Fruit fly (Drosophila melanogaster): ENCODE measurements around the gene CG7110.
"Not testable (repeated sequence)": the region's sequence is repeated elsewhere in the genome, so short reads cannot be mapped to it uniquely, and the experiment has no call there.

Gene CG7110

DNA sequence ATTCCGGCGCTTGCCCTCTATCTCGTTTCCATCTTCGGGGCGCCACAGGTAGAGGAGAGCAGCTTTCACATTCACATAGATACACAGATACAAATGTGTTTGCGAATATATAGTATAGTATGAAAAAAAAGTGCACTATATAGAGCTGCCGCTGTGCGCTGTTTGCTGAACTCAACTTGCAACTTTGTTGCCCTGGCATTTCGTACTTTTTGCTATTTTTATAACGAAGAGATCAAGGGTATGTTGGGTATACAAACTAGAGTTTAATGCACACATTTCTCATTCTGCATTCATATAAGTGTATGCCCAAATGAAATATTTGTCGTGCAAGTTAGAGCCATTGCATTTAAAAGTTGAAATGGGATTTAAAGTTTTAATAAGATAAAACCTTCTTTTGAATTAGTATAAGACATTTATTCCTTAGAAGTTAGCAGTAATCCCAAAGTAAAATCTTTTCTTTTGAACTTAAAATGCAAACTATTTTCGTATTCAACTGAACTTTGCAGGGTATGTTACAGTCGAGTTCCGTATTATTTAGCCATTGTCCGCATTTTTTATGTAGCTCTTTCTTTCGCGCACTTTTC, 32.2 kb downstream of the CG7110 start:
- TF ChIP-seq CG10348 (GFP tag; IDR thresholded peaks at IDR 0.05), result no peak
- peak; percentile 8 for TF ChIP-seq Pif1A (GFP tag; optimal IDR thresholded peaks at IDR 0.05)
- TF ChIP-seq CG17806 (tag; optimal IDR thresholded peaks at IDR 0.05), result no peak
- peak; percentile 36 for TF ChIP-seq CG8159 (tag; optimal IDR thresholded peaks at IDR 0.05)
- TF ChIP-seq CG14655 (GFP tag; optimal IDR thresholded peaks at IDR 0.05), result peak; percentile 43
- TF ChIP-seq CG34367 (tag; optimal IDR thresholded peaks at IDR 0.05), result no peak
- TF ChIP-seq CG32121 (GFP tag; IDR thresholded peaks at IDR 0.05), result peak; percentile 28; the same call in 1 of the 2 replicates

DNA sequence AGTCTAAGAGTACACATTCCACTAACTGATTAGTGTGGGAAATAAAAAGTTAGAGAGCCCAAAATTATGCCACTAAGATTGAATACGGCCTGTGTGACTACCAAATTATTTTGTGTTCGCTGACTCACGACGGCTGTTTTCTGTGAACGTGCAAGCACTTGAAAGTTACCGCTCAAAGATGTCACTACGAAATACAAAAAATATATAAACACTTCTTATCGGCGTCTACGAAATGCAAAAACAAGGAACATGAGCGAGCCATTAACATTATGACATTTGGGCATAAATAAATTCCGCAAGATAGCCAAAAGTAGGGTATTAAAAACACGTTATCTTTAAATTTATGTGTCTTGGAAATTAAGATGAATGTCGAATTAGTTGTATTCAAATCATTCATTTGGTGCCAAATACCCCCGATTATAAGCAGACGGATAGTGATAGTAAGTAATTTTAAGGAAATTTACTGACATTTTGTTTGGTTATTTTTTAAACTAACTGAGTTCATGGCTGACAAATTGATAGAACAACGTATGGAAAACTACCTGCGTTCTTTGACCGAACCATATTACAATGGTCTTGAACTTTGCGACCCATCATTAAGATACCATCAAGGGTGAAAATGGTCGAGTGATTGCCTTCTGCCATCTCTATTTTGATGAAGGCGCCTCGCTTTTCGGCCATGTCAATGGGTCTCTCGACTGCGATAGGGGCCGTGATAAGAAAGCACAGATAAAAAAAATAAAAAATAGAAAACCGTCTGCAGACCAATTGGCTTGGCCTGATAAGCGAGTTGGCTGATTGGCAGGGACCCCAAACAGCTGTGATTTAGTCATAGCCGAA, 36.2 kb downstream of the CG7110 start, which contains the start of gene Tehao:
Gene Tehao (plus strand): TSS at position 828 of the 840 bp plus-strand sequence.
- no peak for TF ChIP-seq CG8301 (tag; optimal IDR thresholded peaks at IDR 0.05)
- no peak for TF ChIP-seq D1 (tag; optimal IDR thresholded peaks at IDR 0.05)
- TF ChIP-seq CG32121 (GFP tag; IDR thresholded peaks at IDR 0.05), result no peak
- TF ChIP-seq Ets98B (GFP tag; IDR thresholded peaks at IDR 0.05), result no peak
- no peak for TF ChIP-seq CG14655 (GFP tag; optimal IDR thresholded peaks at IDR 0.05)
- no peak for TF ChIP-seq CG10348 (GFP tag; IDR thresholded peaks at IDR 0.05)
- TF ChIP-seq CG12605 (GFP tag; IDR thresholded peaks at IDR 0.05), result no peak

DNA sequence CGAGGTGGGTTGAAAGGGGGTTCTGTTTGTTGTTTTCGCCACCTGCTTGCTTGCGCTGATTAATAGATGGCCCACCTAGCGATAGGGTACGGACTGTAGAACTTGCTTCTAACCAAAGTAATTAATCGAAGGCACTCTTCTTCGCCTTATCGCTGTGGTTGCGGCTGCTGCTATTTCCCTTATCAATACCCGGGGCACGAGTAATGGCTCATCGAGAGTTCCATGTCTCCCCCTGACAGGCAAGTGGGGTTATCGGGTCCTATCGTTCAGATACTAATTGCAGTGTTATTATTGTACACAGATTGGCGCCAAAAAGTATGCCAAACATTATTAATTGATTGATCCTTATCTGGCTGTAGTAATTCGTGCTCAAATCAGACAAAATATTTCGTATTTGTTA, 38.0 kb downstream of the CG7110 start:
- TF ChIP-seq CG9948 (tag; optimal IDR thresholded peaks at IDR 0.05), result no peak
- TF ChIP-seq CG4496 (GFP tag; IDR thresholded peaks at IDR 0.05), result no peak
- TF ChIP-seq CG8159 (tag; optimal IDR thresholded peaks at IDR 0.05), result no peak
- no peak for TF ChIP-seq CG14655 (GFP tag; optimal IDR thresholded peaks at IDR 0.05)
- TF ChIP-seq CG15710 (tag; optimal IDR thresholded peaks at IDR 0.05), result no peak
- no peak for TF ChIP-seq CG8301 (tag; optimal IDR thresholded peaks at IDR 0.05)
- TF ChIP-seq CG17806 (tag; optimal IDR thresholded peaks at IDR 0.05), result no peak
- no peak for TF ChIP-seq fd96Ca (GFP tag; IDR thresholded peaks at IDR 0.05)
- no peak for TF ChIP-seq CG13204 (GFP tag; optimal IDR thresholded peaks at IDR 0.05)
- no peak for TF ChIP-seq CG32121 (GFP tag; IDR thresholded peaks at IDR 0.05)
- TF ChIP-seq CG12605 (GFP tag; IDR thresholded peaks at IDR 0.05), result no peak
- no peak for TF ChIP-seq Snoo (tag; optimal IDR thresholded peaks at IDR 0.05)
- TF ChIP-seq EcR (GFP tag; optimal IDR thresholded peaks at IDR 0.05), result no peak

DNA sequence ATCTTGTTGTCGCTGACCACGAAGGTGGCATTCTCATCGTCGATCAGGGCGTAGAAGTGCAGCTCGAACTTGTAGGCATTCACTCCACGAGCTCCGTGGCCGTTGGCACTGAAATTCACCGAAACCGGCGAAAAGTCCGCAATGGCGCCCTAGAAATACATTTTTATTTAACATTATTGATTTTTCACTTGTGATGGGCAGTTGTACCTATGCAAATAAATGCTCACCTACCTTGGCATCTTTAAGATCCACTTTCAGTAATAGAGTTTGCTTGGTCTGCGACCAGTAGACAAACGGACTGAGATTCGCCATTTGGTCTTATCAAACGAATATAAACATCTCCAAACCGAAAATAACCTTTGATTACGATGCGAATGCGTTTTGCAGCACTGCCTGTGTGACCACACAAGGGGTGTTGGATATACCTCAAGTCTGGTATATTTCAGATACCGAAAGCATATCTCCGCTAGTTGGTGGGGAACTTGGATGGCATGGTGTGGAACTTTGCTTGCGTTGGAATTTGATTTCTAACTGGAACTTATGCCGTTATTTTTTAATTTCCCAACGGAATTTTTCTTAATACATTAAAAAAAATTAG, 46.6 kb downstream of the CG7110 start, which contains the start of gene Hacd2:
Gene Hacd2 (minus strand): TSS at position 403 of the 598 bp plus-strand sequence.
- TF ChIP-seq Pif1B (GFP tag; optimal IDR thresholded peaks at IDR 0.05) (no peak), CG9948 (tag; optimal IDR thresholded peaks at IDR 0.05) (no peak), gl (tag; optimal IDR thresholded peaks at IDR 0.05) (no peak), D1 (tag; optimal IDR thresholded peaks at IDR 0.05) (peak; percentile 35), CG10348 (GFP tag; IDR thresholded peaks at IDR 0.05) (no peak), EcR (GFP tag; optimal IDR thresholded peaks at IDR 0.05) (no peak), CG13204 (GFP tag; optimal IDR thresholded peaks at IDR 0.05) (no peak), CG8301 (tag; optimal IDR thresholded peaks at IDR 0.05) (no peak), CG4496 (GFP tag; IDR thresholded peaks at IDR 0.05) (peak; percentile 10; the same call in 1 of the 3 replicates)

DNA sequence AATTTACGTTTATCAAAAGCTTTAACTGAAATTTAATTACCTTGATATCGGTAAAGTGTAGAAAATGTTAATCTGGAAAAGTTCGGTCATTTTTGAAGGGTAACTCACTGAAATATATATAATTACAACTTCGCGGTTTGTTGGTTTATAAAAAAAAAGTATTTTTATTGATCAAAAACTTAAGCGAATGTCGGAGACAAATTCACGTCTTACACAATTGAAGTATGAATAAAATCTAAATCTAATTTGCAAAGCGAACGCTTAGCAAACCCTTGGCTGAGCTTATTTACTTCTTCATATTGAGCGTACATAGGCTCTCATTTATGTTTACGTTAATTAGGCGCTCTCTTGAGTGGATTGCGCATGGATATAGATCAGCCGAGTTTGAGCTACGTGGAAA, 50.6 kb downstream of the CG7110 start, which contains the start of gene Hsp60D:
Gene Hsp60D (minus strand): TSS at position 101 of the 400 bp plus-strand sequence.
- TF ChIP-seq CG10348 (GFP tag; IDR thresholded peaks at IDR 0.05); CG13204 (GFP tag; optimal IDR thresholded peaks at IDR 0.05); CG8301 (tag; optimal IDR thresholded peaks at IDR 0.05): not testable (repeated sequence)

DNA sequence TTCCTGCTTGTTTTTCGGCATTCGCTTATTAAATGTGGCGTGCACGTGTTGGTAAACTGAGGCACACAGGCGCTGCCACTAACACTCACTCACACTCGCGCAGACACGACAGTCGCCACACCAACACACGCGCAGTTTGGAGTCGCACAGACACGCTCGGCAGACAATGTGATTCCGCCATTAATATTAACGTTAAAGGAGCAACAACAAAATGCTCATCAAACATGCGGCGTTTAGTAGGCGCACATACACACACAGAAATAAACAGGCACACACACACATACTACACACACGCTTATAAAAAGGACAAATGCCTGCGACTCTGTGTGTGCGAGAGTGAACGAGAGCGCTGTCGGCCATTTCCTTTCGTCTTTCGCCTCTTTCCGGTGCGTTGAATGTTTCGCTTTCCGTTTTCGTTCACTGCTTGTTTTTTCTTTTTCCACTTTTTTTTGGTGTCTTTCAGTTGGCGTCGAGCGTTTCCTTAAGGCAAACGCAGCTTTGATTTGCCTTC, 58.3 kb downstream of the CG7110 start, which contains the start of gene CG42809:
Gene CG42809 (plus strand): TSS at position 461 of the 511 bp plus-strand sequence.
- TF ChIP-seq CG8159 (tag; optimal IDR thresholded peaks at IDR 0.05) (no peak), D1 (tag; optimal IDR thresholded peaks at IDR 0.05) (no peak), gl (tag; optimal IDR thresholded peaks at IDR 0.05) (no peak), Pif1B (GFP tag; optimal IDR thresholded peaks at IDR 0.05) (no peak), CG12605 (GFP tag; IDR thresholded peaks at IDR 0.05) (no peak), CG10348 (GFP tag; IDR thresholded peaks at IDR 0.05) (no peak), CG15710 (tag; optimal IDR thresholded peaks at IDR 0.05) (no peak)
